Fruit fly (Drosophila melanogaster) whole organism, pupa: ENCODE measurements around the gene CG7079.

ENCODE experiments used
- CG10348 ChIP-seq: fragments of 200-800 bp; sonication (Bioruptor generic); IDR thresholded peaks from 2 replicates; pipeline ENCODE4 v1.3.6; 2022; ENCODE audit warnings: missing biosample characterization, missing genetic modification characterization
- CG12605 ChIP-seq: fragments of 200-800 bp; sonication (Bioruptor generic); IDR thresholded peaks from 2 replicates; pipeline ENCODE4 v1.3.6; 2022; ENCODE audit warnings: missing biosample characterization, missing genetic modification characterization
- CG13204 ChIP-seq: fragments of 200-800 bp; sonication (Bioruptor generic); optimal IDR thresholded peaks from 2 replicates; lab custom pipeline; 2018; ENCODE audit warnings: missing biosample characterization, mild to moderate bottlenecking, missing genetic modification characterization, moderate library complexity
- CG14655 ChIP-seq: fragments of 200-800 bp; sonication (Bioruptor generic); optimal IDR thresholded peaks from 3 replicates; lab custom pipeline; 2017; ENCODE audit warnings: mild to moderate bottlenecking, missing biosample characterization, missing genetic modification reagents, missing genetic modification characterization
- CG15710 ChIP-seq: fragments of 200-800 bp; sonication (Bioruptor generic); optimal IDR thresholded peaks from 2 replicates; lab custom pipeline; 2018; ENCODE audit warnings: missing biosample characterization, mild to moderate bottlenecking, missing genetic modification characterization, moderate library complexity
- CG17806 ChIP-seq: fragments of 200-800 bp; sonication (Bioruptor generic); optimal IDR thresholded peaks from 2 replicates; lab custom pipeline; 2018; ENCODE audit warnings: missing biosample characterization, mild to moderate bottlenecking, missing genetic modification characterization, moderate library complexity
- CG32121 ChIP-seq: fragments of 200-800 bp; sonication (Bioruptor generic); IDR thresholded peaks from 2 replicates; pipeline ENCODE4 v1.3.6; 2022; ENCODE audit warnings: missing biosample characterization, missing genetic modification characterization
- CG34367 ChIP-seq: fragments of 200-800 bp; sonication (Bioruptor generic); optimal IDR thresholded peaks from 2 replicates; lab custom pipeline; 2018; ENCODE audit warnings: missing biosample characterization, mild to moderate bottlenecking, missing genetic modification characterization
- CG4496 ChIP-seq: fragments of 200-800 bp; sonication (Bioruptor generic); IDR thresholded peaks from 3 replicates; pipeline ENCODE4 v1.3.6; 2022; ENCODE audit warnings: missing biosample characterization, missing genetic modification characterization
- CG8159 ChIP-seq: fragments of 200-800 bp; sonication (Bioruptor generic); optimal IDR thresholded peaks from 3 replicates; lab custom pipeline; 2018; ENCODE audit warnings: missing biosample characterization, mild to moderate bottlenecking, missing genetic modification characterization, moderate library complexity
- CG8301 ChIP-seq: fragments of 200-800 bp; sonication (Bioruptor generic); optimal IDR thresholded peaks from 2 replicates; lab custom pipeline; 2018; ENCODE audit warnings: missing biosample characterization, mild to moderate bottlenecking, missing genetic modification characterization
- CG9948 ChIP-seq: fragments of 200-800 bp; sonication (Bioruptor generic); optimal IDR thresholded peaks from 2 replicates; lab custom pipeline; 2018; ENCODE audit warnings: missing biosample characterization, mild to moderate bottlenecking, missing genetic modification characterization, moderate library complexity
- D1 ChIP-seq: fragments of 200-800 bp; sonication (Bioruptor generic); optimal IDR thresholded peaks from 2 replicates; lab custom pipeline; 2018; ENCODE audit warnings: missing biosample characterization, mild to moderate bottlenecking, missing genetic modification characterization, moderate library complexity
- EcR ChIP-seq: fragments of 200-800 bp; sonication (Bioruptor generic); optimal IDR thresholded peaks from 3 replicates; lab custom pipeline; 2019; ENCODE audit warnings: missing biosample characterization, missing genetic modification characterization, mild to moderate bottlenecking, moderate library complexity, missing genetic modification reagents
- Ets98B ChIP-seq: fragments of 200-800 bp; sonication (Bioruptor generic); IDR thresholded peaks from 2 replicates; pipeline ENCODE4 v1.3.6; 2022; ENCODE audit warnings: missing biosample characterization, missing genetic modification characterization
- Pif1A ChIP-seq: fragments of 200-800 bp; sonication (Bioruptor generic); optimal IDR thresholded peaks from 3 replicates; lab custom pipeline; 2016; ENCODE audit warnings: missing biosample characterization, missing genetic modification characterization
- Pif1B ChIP-seq: fragments of 200-800 bp; sonication (Bioruptor generic); optimal IDR thresholded peaks from 3 replicates; lab custom pipeline; 2016; ENCODE audit warnings: missing biosample characterization, missing genetic modification characterization
- Snoo ChIP-seq: fragments of 200-800 bp; sonication (Bioruptor generic); optimal IDR thresholded peaks from 3 replicates; lab custom pipeline; 2017; ENCODE audit warnings: missing biosample characterization, mild to moderate bottlenecking, missing genetic modification characterization, inconsistent platforms
- fd96Ca ChIP-seq: fragments of 200-800 bp; sonication (Bioruptor generic); IDR thresholded peaks from 3 replicates; pipeline ENCODE4 v1.3.6; 2022; ENCODE audit warnings: missing biosample characterization, missing genetic modification characterization
- gl ChIP-seq: fragments of 200-800 bp; sonication (Bioruptor generic); optimal IDR thresholded peaks from 2 replicates; lab custom pipeline; 2018; ENCODE audit warnings: missing biosample characterization, mild to moderate bottlenecking, missing genetic modification characterization
- rn ChIP-seq: fragments of 200-800 bp; sonication (Bioruptor generic); IDR thresholded peaks from 2 replicates; pipeline ENCODE4 v1.3.6; 2022; ENCODE audit warnings: missing biosample characterization, missing genetic modification characterization

Gene CG7079

DNA sequence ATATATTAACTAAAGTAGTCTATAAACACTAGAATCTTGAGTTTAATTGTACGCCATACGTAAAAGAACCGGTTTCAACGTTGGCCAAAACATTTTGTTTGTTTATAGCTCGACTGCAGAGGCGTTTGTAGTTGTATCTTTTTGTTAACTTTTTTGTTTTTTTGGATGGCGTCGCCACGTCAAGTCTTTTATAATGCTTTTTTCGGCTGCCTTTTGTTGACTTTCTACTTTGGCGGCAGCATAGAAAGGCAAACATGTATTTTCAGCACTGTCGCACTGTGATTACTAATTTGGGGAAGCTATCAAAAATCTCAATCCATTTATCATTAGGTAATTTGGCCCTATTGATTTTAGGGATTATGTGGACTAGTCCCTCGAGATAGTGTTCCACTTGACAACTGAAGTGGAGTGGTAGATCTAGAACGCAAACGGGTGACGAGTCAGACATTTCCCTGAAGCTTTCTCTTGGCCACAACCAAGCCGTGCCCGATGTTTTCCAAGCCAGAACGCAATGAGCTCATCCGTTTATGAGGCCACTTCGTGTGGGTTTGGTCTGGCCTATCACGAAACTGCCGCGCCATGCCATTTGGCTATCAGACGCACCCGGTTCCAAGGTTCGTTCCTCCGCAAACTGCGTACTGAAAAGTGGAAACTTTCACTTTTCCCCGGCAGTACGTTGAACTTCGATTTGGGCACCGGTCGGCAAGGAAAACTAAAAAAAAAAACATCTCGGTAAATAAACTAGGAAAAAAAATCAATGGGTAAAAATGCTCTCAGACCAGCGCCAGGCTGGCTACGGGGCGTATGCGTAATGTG lies 18.0 kb upstream of the CG7079 start:
- TF ChIP-seq CG10348 (GFP tag; lab: Robert Waterston, UW) (no peak), CG12605 (0 out of 2 replicates have a peak, but pooled peaks have one; percentile 13), CG4496 (GFP tag; lab: Robert Waterston, UW) (peak; percentile 62; the same call in 2 of the 3 replicates), CG8301 (tag; lab: Kevin White, UChicago) (no peak)

DNA sequence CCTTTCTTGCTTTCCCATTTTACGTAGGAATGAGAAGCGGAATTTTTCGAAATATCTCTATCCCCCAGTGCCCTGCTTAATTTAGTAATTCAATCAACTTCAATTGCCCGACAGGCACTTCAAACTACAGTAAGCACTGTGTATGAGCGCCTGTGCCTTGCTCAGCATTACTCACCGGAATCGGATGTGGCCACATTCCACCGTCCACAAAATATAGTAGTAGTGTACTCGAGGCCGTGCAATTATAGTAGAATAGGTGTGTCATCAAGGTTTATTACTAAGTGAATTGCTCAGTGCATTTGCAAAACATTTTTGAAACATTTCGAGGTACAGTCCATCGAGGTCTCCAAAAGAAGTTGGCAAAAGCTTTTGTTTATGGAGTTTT lies 17.1 kb upstream of the CG7079 start:
- no peak for TF ChIP-seq CG17806 (tag; lab: Kevin White, UChicago)
- TF ChIP-seq CG14655 (GFP tag; lab: Kevin White, UChicago), result no peak
- TF ChIP-seq gl (tag; lab: Kevin White, UChicago), result no peak
- TF ChIP-seq CG32121 (GFP tag; lab: Robert Waterston, UW), result peak; percentile 48
- peak; percentile 46; the same call in 2 of the 3 replicates for TF ChIP-seq CG4496 (GFP tag; lab: Robert Waterston, UW)

DNA sequence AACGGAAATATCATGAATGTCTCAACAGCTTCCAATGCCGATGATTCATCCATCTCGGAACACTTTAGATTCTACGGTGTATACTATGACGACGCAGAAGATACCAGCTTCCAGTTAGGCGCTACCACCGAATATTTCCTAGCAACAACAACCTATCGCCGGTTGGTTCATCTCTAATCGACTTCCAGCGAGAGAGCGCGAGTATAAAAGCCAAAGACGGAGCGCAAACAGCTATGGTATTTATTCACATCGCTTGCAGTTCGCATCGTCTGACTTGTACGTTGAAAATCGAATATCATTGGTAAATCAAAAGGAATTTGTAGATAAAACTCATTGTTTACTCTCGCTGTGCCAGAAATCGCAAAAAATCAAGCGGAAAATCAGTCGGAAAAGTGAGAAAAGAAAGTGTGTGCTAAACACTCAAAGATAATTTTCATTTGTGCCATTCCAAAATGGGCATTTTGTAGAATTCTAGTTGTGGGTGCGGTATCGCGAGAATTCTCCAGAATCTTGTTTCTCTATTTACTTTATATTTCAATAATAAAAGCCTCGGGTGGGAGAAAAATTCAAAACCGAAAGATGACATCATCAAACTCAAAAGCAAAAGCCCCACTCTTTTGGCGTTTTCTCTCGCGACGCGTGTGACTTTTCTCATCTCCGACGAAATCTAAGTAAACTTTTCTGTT lies 16.5 kb upstream of the CG7079 start, which contains the start of gene AnxB9:
Gene AnxB9 (plus strand): TSS at position 232 of the 686 bp plus-strand sequence.
- TF ChIP-seq CG4496 (GFP tag; lab: Robert Waterston, UW) (peak; percentile 56; the same call in 1 of the 3 replicates), gl (tag; lab: Kevin White, UChicago) (no peak), Pif1A (GFP tag; lab: Kevin White, UChicago) (peak; percentile 32), CG34367 (tag; lab: Kevin White, UChicago) (no peak), CG32121 (GFP tag; lab: Robert Waterston, UW) (peak; percentile 51; the same call in 1 of the 2 replicates), Ets98B (GFP tag; lab: Robert Waterston, UW) (peak; percentile 47), rn (GFP tag; lab: Robert Waterston, UW) (no peak), EcR (peak; percentile 3), D1 (tag; lab: Kevin White, UChicago) (no peak), CG17806 (tag; lab: Kevin White, UChicago) (peak; percentile 4), CG15710 (tag; lab: Kevin White, UChicago) (peak; percentile 3), CG12605 (peak; percentile 51; the same call in 1 of the 2 replicates), CG10348 (GFP tag; lab: Robert Waterston, UW) (no peak), CG14655 (GFP tag; lab: Kevin White, UChicago) (no peak), CG9948 (no peak), Pif1B (peak; percentile 25), CG13204 (no peak), CG8159 (tag; lab: Kevin White, UChicago) (no peak), fd96Ca (GFP tag; lab: Robert Waterston, UW) (no peak), CG8301 (tag; lab: Kevin White, UChicago) (no peak), Snoo (tag; lab: Kevin White, UChicago) (peak; percentile 12)

DNA sequence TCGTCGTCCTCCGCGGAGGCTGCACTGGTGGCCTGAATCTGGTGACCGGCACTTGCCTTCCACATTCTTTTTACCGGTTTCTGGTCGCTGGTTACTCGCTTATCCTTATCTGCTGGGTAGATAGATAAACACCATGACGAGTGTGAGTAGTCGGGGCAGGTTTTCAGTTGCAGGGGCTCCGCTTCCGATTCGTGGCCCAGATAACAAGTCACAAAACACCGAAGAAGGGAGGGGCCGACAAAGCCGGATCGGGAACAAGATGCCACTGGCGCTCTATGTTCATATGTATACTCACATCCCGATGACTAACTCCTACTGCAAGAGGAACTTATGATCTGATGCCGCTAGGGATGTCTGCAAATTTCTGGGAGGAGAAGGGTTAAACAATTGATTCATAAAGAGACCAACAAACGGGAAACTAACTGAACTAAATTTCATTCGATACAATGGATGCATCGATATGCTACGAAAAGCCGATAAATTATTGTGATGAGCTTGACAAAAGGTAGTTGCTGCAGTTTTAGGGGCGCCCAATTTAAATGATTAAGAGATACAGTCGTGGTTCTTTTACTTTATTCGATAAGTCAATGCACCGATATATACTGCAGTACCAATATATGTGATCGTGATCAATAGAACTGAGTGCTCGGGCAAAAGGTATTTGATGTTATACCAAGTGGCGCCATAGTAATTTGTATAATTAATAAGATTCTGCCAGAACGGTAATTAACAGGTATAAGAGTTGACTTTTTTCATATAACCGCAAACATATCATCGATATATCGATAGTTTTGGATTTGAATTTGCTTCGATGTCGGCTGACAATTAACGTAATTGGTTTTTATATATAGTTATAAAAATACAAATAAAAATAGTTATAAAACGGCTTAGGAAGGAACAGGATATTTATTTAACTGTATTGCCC lies 15.6 kb upstream of the CG7079 start, which contains the start of gene Cortactin:
Gene Cortactin (minus strand): TSS at position 472 of the 925 bp plus-strand sequence.
- TF ChIP-seq EcR (peak; percentile 41), CG4496 (GFP tag; lab: Robert Waterston, UW) (no peak)
- TF ChIP-seq, all 21 proteins: peak for 1

DNA sequence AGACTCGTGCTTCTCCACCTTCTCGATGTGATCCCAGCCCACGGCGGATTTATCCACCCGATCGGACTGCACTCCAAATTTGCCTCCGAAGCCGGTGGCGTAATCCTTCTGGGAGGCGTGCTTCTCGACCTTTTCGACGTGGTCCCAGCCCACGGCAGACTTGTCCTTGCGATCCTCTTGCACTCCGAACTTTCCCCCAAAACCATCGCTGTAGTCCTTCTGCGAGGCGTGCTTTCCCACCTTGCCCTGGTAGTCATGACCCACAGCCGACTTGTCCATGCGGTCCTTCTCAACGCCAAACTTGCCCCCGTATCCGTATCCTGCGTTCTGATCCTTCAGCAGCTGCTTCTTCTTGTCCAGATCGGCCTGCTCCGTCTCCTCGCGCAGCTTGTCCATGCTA lies 14.8 kb upstream of the CG7079 start:
- TF ChIP-seq fd96Ca (GFP tag; lab: Robert Waterston, UW) (no peak), CG17806 (tag; lab: Kevin White, UChicago) (no peak)
